Fruit fly (Drosophila melanogaster) whole organism, wandering third instar larva: ENCODE measurements around the gene CG8475.

ENCODE experiments used
- Dif ChIP-seq: fragments of 200-275, 200-300 bp; sonication (Bioruptor generic); optimal IDR thresholded peaks from 2 replicates; lab custom pipeline; 2018; ENCODE audit warnings: missing biosample characterization, missing genetic modification characterization; ENCODE audit not compliant: partially characterized antibody
- HLH106 ChIP-seq: fragments of 200-800 bp; optimal IDR thresholded peaks from 3 replicates; lab custom pipeline; 2019; ENCODE audit warnings: missing biosample characterization, mild to moderate bottlenecking, missing genetic modification characterization, moderate library complexity
- Mio ChIP-seq: sonication (Bioruptor generic); optimal IDR thresholded peaks from 2 replicates; lab custom pipeline; 2016; ENCODE audit warnings: missing biosample characterization, missing genetic modification characterization
- Myc ChIP-seq: fragments of >200 bp; optimal IDR thresholded peaks from 2 replicates; lab custom pipeline; 2017
- OdsH ChIP-seq: fragments of 200-800 bp; sonication (Bioruptor generic); optimal IDR thresholded peaks from 2 replicates; lab custom pipeline; 2016; ENCODE audit warnings: missing biosample characterization, mild to moderate bottlenecking, missing genetic modification characterization
- Sp1 ChIP-seq: fragments of 200-800 bp; sonication (Bioruptor generic); optimal IDR thresholded peaks from 3 replicates; lab custom pipeline; 2019; ENCODE audit warnings: missing biosample characterization, mild to moderate bottlenecking, missing genetic modification characterization, moderate library complexity
- dl ChIP-seq, 2 experiments: fragments of 175-275, 200-275 bp in 1 of 2; fragments of 200-275 bp in 1 of 2; sonication (Bioruptor generic); optimal IDR thresholded peaks; lab custom pipeline; 2018; ENCODE audit warnings: mild to moderate bottlenecking in 2 of 2, missing biosample characterization in 2 of 2, missing genetic modification characterization in 2 of 2, moderate library complexity in 2 of 2; ENCODE audit not compliant: partially characterized antibody in 2 of 2, insufficient read depth in 1 of 2
- ey ChIP-seq: fragments of 200-800 bp; sonication (Bioruptor generic); optimal IDR thresholded peaks from 2 replicates; lab custom pipeline; 2016; ENCODE audit warnings: missing biosample characterization, missing genetic modification characterization
- h ChIP-seq: fragments of 200-800 bp; sonication (Bioruptor generic); optimal IDR thresholded peaks from 3 replicates; lab custom pipeline; 2016; ENCODE audit warnings: missing biosample characterization, mild to moderate bottlenecking, missing genetic modification characterization
- psq ChIP-seq: fragments of 200-800 bp; sonication (Bioruptor generic); optimal IDR thresholded peaks from 3 replicates; lab custom pipeline; 2017; ENCODE audit warnings: missing biosample characterization, mild to moderate bottlenecking, missing genetic modification characterization, moderate library complexity
- usp ChIP-seq: fragments of >200 bp; optimal IDR thresholded peaks from 2 replicates; lab custom pipeline; 2017; ENCODE audit warnings: missing biosample characterization, missing genetic modification characterization

DNA sequence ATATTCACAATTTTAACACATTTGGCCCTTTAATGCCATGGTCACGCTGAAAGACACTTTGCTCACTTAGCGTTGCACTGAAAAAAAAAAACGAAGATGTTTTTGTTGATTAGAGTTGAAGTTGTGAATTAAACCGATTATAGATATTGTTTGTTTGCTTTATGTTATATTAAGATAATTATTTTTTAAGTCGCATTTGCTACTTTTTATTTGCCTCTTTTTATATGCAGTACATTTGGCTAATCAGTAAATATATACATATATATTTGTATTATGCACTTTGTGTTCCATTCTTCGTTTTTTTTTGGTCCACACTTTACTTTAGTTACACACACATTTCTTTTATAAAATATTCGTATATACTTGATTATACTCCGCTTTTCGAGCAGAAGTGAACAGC is 33.5 kb upstream of the CG8475 start:
- no peak for TF ChIP-seq psq (GFP tag; lab: Kevin White, UChicago)
- no peak for TF ChIP-seq Dif
- no peak for TF ChIP-seq HLH106 (tag; lab: Kevin White, UChicago)
- peak; percentile 5 for TF ChIP-seq OdsH
- no peak for TF ChIP-seq usp (GFP tag; lab: Kevin White, UChicago)
- no peak for TF ChIP-seq Sp1 (GFP tag; lab: Kevin White, UChicago)
- TF ChIP-seq Mio (GFP tag; lab: Kevin White, UChicago): no peak
- TF ChIP-seq Myc (lab: Kevin White, UChicago): no peak
- no peak for TF ChIP-seq dl (GFP tag; optimal IDR thresholded peaks at IDR 0.05; lab: Kevin White, UChicago; ENCODE audit: insufficient read depth in 1 of 2, partially characterized antibody in 2 of 2)
- TF ChIP-seq ey (GFP tag; lab: Kevin White, UChicago): no peak
- TF ChIP-seq h (GFP tag; lab: Kevin White, UChicago): no peak
